Worm (Caenorhabditis elegans): ENCODE results near the gene W02D7.4.

DNA sequence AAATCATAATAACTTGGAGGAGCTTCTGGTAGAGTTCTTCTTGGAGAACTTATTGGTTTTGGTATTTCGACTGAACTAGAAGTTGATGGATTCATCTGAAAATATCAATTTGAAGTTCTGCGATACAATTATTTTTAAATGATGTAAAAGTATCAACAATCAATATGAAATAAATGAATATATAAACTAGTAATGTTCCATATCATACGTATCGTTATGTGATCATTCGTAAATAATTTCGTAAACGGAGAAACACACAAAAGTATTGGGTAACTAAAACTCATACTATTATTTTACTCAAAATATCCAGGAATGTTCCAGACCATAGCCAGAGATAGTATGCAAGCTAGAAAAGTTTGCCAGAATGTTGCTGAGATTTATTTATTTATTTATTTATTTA lies 9.0 kb upstream of the W02D7.4 start, which contains the start of gene W02D7.8:
- no peak for TF ChIP-seq nhr-76 (tag; optimal IDR thresholded peaks at IDR 0.05)
- no peak for TF ChIP-seq lin-1 (GFP tag; IDR thresholded peaks at IDR 0.05)
- TF ChIP-seq snpc-1.2 (GFP tag; IDR thresholded peaks at IDR 0.05): no peak
- no peak for TF ChIP-seq zag-1 (tag; optimal IDR thresholded peaks at IDR 0.05)
- TF ChIP-seq aly-2 (tag; optimal IDR thresholded peaks at IDR 0.05): no peak
- no peak for TF ChIP-seq nhr-77 (tag; optimal IDR thresholded peaks at IDR 0.05)
- TF ChIP-seq ZK337.2 (GFP tag; IDR thresholded peaks at IDR 0.05): no peak
